Worm (Caenorhabditis elegans): Measurements from ENCODE around the gene F58E1.13.

DNA sequence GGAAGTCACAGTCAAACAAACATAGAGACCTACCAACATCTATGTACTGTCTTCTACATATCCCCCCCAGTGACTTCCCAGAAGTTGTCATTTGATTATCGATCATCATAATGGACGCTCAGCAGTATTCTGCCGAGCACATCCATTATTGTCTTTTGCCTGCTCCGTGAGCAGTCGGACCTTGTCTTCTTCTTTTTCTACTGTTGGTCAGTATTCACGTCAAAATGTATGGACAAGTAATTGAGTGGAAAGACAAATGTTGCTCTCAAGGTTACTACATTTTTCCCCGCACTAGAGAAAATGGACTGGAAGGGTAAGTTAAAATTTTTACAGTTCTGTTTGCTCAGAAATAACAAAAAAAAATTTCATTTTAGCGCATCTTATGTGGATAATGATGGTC is 40.8 kb downstream of the F58E1.13 start, which contains the start of gene btb-12:
- TF ChIP-seq nhr-237 (tag; optimal IDR thresholded peaks at IDR 0.05): no peak
- no peak for TF ChIP-seq flh-1 (GFP tag; optimal IDR thresholded peaks at IDR 0.05)
- no peak for TF ChIP-seq elt-3 (tag; optimal IDR thresholded peaks at IDR 0.05)
- TF ChIP-seq hlh-1 (tag; optimal IDR thresholded peaks at IDR 0.05): no peak
- TF ChIP-seq nhr-28 (tag; optimal IDR thresholded peaks at IDR 0.05): no peak
